Worm (Caenorhabditis elegans): ENCODE data around the gene mcp-1.

DNA sequence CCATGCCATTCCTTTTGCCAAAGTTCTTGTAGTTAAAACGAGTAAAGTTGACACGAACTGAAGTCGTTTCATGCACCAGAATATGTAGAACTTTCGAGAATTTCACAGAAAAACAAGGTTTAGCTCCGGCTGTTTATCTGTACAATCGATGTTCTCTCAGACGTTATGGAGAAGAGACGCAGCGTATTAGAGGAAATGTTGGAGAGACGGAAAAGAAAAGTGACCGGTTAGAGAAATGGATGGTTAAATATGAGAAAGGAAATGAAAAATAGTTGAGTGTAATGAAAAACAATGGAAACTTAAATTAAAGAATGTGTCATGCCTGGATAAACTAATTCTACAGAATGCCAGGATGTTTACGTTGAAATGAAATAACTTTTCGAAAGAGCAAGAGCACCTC lies 2.1 kb downstream of the mcp-1 start, which contains the start of gene pcm-1:
- TF ChIP-seq drap-1 (GFP tag; optimal IDR thresholded peaks at IDR 0.05) (no peak), nhr-237 (tag; optimal IDR thresholded peaks at IDR 0.05) (no peak), flh-1 (GFP tag; optimal IDR thresholded peaks at IDR 0.05) (no peak), elt-3 (tag; optimal IDR thresholded peaks at IDR 0.05) (no peak), mep-1 (tag; optimal IDR thresholded peaks at IDR 0.05) (no peak), pha-4 (tag; optimal IDR thresholded peaks at IDR 0.05) (no peak)
